Worm (Caenorhabditis elegans) whole organism, L4 larva: ENCODE data around the gene C02F12.8.

Experiments used
- F26F4.8 ChIP-seq: fragments of 200-800 bp; sonication (Bioruptor generic); conservative IDR thresholded peaks from 2 replicates; pipeline ENCODE4 v1.3.6; 2022; ENCODE audit warnings: missing genetic modification characterization, missing compliant biosample characterization
- ZK546.5 ChIP-seq, 2 experiments: sonication (generic microtip); optimal IDR thresholded peaks; 2 replicates each; lab custom pipeline; 2017; ENCODE audit warnings: missing biosample characterization in 2 of 2, missing genetic modification characterization in 2 of 2
- aha-1 ChIP-seq: fragments of 150-350 bp; peaks from one replicate; lab custom pipeline; 2014; ENCODE audit warnings: missing biosample characterization, missing genetic modification characterization
- ama-1 ChIP-seq: fragments of 150-350 bp; optimal IDR thresholded peaks from 2 replicates; lab custom pipeline; 2014; ENCODE audit warnings: inconsistent platforms, mixed read lengths
- ceh-44 ChIP-seq: fragments of 200-800 bp; sonication (Bioruptor generic); IDR thresholded peaks from 2 replicates; pipeline ENCODE4 v1.3.6; 2022; ENCODE audit warnings: missing genetic modification reagents, missing genetic modification characterization, missing compliant biosample characterization
- daf-19 ChIP-seq: fragments of 200-800 bp; sonication (Bioruptor generic); conservative IDR thresholded peaks from 2 replicates; pipeline ENCODE4 v1.3.6; 2022; ENCODE audit warnings: missing genetic modification characterization, missing compliant biosample characterization
- dmd-6 ChIP-seq: fragments of 200-800 bp; sonication (Bioruptor generic); IDR thresholded peaks from 2 replicates; pipeline ENCODE4 v1.3.6; 2022; ENCODE audit warnings: missing genetic modification reagents, missing genetic modification characterization, missing compliant biosample characterization
- dpl-1 ChIP-seq: fragments of 150-350 bp; optimal IDR thresholded peaks from 2 replicates; lab custom pipeline; 2014; ENCODE audit warnings: missing biosample characterization, missing genetic modification reagents, missing genetic modification characterization
- dve-1 ChIP-seq: sonication (generic microtip); optimal IDR thresholded peaks from 2 replicates; lab custom pipeline; 2017; ENCODE audit warnings: antibody characterized with exemption, mild to moderate bottlenecking, missing genetic modification characterization, missing compliant biosample characterization; ENCODE audit not compliant: insufficient read depth
- egl-27 ChIP-seq: sonication (generic microtip); optimal IDR thresholded peaks from 3 replicates; lab custom pipeline; 2017; ENCODE audit warnings: missing biosample characterization, missing genetic modification reagents, missing genetic modification characterization
- hif-1 ChIP-seq, 2 experiments: sonication (generic microtip); optimal IDR thresholded peaks; 2 replicates each; lab custom pipeline; 2016 to 2017; ENCODE audit warnings: missing compliant biosample characterization in 2 of 2, missing genetic modification characterization in 2 of 2, missing genetic modification reagents in 2 of 2, missing genotype in 2 of 2, mild to moderate bottlenecking in 1 of 2
- hlh-11 ChIP-seq: fragments of 200-800 bp; sonication (Bioruptor generic); optimal IDR thresholded peaks from 2 replicates; lab custom pipeline; 2018; ENCODE audit warnings: mild to moderate bottlenecking, missing genetic modification characterization, missing compliant biosample characterization
- hlh-30 ChIP-seq: sonication (generic microtip); optimal IDR thresholded peaks from 2 replicates; lab custom pipeline; 2017; ENCODE audit warnings: antibody characterized with exemption, mild to moderate bottlenecking, missing genetic modification characterization, missing compliant biosample characterization; ENCODE audit not compliant: insufficient read depth
- hmg-1.1 ChIP-seq: fragments of 200-800 bp; sonication (Bioruptor generic); IDR thresholded peaks from 2 replicates; pipeline ENCODE4 v1.3.6; 2022; ENCODE audit warnings: missing genetic modification reagents, missing genetic modification characterization, missing compliant biosample characterization
- lim-7 ChIP-seq: fragments of 200-800 bp; sonication (Bioruptor generic); IDR thresholded peaks from 2 replicates; pipeline ENCODE4 v1.3.6; 2022; ENCODE audit warnings: missing genetic modification characterization, missing compliant biosample characterization
- lin-38 ChIP-seq: fragments of 200-800 bp; sonication (Bioruptor generic); IDR thresholded peaks from 2 replicates; pipeline ENCODE4 v1.3.6; 2022; ENCODE audit warnings: missing genetic modification reagents, missing genetic modification characterization, missing compliant biosample characterization
- lsy-2 ChIP-seq, 2 experiments: fragments of 150-350 bp in 1 of 2; sonication (generic microtip) in 1 of 2; optimal IDR thresholded peaks; 2 replicates each; lab custom pipeline; 2014 to 2017; ENCODE audit warnings: missing biosample characterization in 2 of 2, missing genetic modification characterization in 2 of 2
- mdl-1 ChIP-seq, 2 experiments: fragments of 150-350 bp in 1 of 2; sonication (generic microtip) in 1 of 2; optimal IDR thresholded peaks; 2 replicates each; lab custom pipeline; 2014 to 2017; ENCODE audit warnings: missing biosample characterization in 2 of 2, missing genetic modification characterization in 2 of 2
- mep-1 ChIP-seq: fragments of 150-350 bp; sonication (generic microtip); optimal IDR thresholded peaks from 3 replicates; lab custom pipeline; 2014; ENCODE audit warnings: missing biosample characterization, missing genetic modification characterization
- mes-2 ChIP-seq: sonication (generic microtip); optimal IDR thresholded peaks from 2 replicates; lab custom pipeline; 2016; ENCODE audit warnings: missing genotype, mild to moderate bottlenecking, missing genetic modification characterization, missing compliant biosample characterization; ENCODE audit not compliant: poor library complexity, severe bottlenecking
- mxl-2 ChIP-seq: fragments of 200-800 bp; sonication (Bioruptor generic); conservative IDR thresholded peaks from 2 replicates; pipeline ENCODE4 v1.3.6; 2022; ENCODE audit warnings: missing genetic modification reagents, missing genetic modification characterization, missing compliant biosample characterization
- mxl-3 ChIP-seq: fragments of 200-800 bp; sonication (Bioruptor generic); optimal IDR thresholded peaks from 2 replicates; lab custom pipeline; 2018; ENCODE audit warnings: mild to moderate bottlenecking, missing genetic modification characterization, missing compliant biosample characterization
- nhr-11 ChIP-seq: fragments of 150-350 bp; optimal IDR thresholded peaks from 2 replicates; lab custom pipeline; 2014; ENCODE audit warnings: missing biosample characterization, missing genetic modification characterization
- nhr-25 ChIP-seq: sonication (generic microtip); optimal IDR thresholded peaks from 2 replicates; lab custom pipeline; 2017; ENCODE audit warnings: missing genetic modification characterization, mild to moderate bottlenecking, missing compliant biosample characterization, antibody characterized with exemption, moderate library complexity, borderline replicate concordance; ENCODE audit not compliant: insufficient read depth
- nhr-28 ChIP-seq: fragments of 150-350 bp; optimal IDR thresholded peaks from 2 replicates; lab custom pipeline; 2014; ENCODE audit warnings: missing biosample characterization, missing genetic modification characterization
- nhr-6 ChIP-seq: fragments of 150-350 bp; optimal IDR thresholded peaks from 2 replicates; lab custom pipeline; 2014; ENCODE audit warnings: missing biosample characterization, missing genetic modification characterization
- nhr-77 ChIP-seq: fragments of 150-350 bp; optimal IDR thresholded peaks from 2 replicates; lab custom pipeline; 2014; ENCODE audit warnings: missing biosample characterization, missing genetic modification characterization
- pha-4 ChIP-seq, 2 experiments: fragments of 150-350 bp in 1 of 2; fragments of 200-800 bp in 1 of 2; sonication (Bioruptor generic) in 1 of 2; IDR thresholded peaks in 1 of 2; optimal IDR thresholded peaks in 1 of 2; 2 replicates each; pipeline versions ENCODE4 v1.3.6 to Lab custom; 2014 to 2022; ENCODE audit warnings: missing genetic modification characterization in 2 of 2, missing genetic modification reagents in 2 of 2, missing biosample characterization in 1 of 2, missing compliant biosample characterization in 1 of 2
- pqm-1 ChIP-seq: sonication (generic microtip); optimal IDR thresholded peaks from 2 replicates; lab custom pipeline; 2017; ENCODE audit warnings: missing biosample characterization, missing genetic modification characterization
- rbr-2 ChIP-seq: sonication (generic microtip); optimal IDR thresholded peaks from 2 replicates; lab custom pipeline; 2016; ENCODE audit warnings: missing genotype, missing genetic modification characterization, missing compliant biosample characterization
- sdz-12 ChIP-seq: fragments of 200-800 bp; sonication (Bioruptor generic); optimal IDR thresholded peaks from 2 replicates; lab custom pipeline; 2018; ENCODE audit warnings: mild to moderate bottlenecking, missing genetic modification characterization, missing compliant biosample characterization
- set-16 ChIP-seq: fragments of 200-800 bp; sonication (Bioruptor generic); IDR thresholded peaks from 2 replicates; pipeline ENCODE4 v1.3.6; 2022; ENCODE audit warnings: missing genetic modification reagents, missing genetic modification characterization, missing compliant biosample characterization
- snpc-1.2 ChIP-seq: fragments of 200-800 bp; sonication (Bioruptor generic); IDR thresholded peaks from 2 replicates; pipeline ENCODE4 v1.3.6; 2022; ENCODE audit warnings: missing genetic modification reagents, missing genetic modification characterization, missing compliant biosample characterization
- spr-1 ChIP-seq: sonication (generic microtip); optimal IDR thresholded peaks from 2 replicates; lab custom pipeline; 2016; ENCODE audit warnings: mild to moderate bottlenecking, missing genetic modification characterization, missing compliant biosample characterization
- tra-1 ChIP-seq: fragments of 200-800 bp; sonication (Bioruptor generic); IDR thresholded peaks from 2 replicates; pipeline ENCODE4 v1.3.6; 2022; ENCODE audit warnings: missing genetic modification reagents, missing genetic modification characterization, missing compliant biosample characterization
- unc-130 ChIP-seq: sonication (generic microtip); optimal IDR thresholded peaks from 2 replicates; lab custom pipeline; 2016; ENCODE audit warnings: missing genetic modification reagents, missing genetic modification characterization, missing compliant biosample characterization
- unc-39 ChIP-seq: sonication (generic microtip); optimal IDR thresholded peaks from 2 replicates; lab custom pipeline; 2017; ENCODE audit warnings: missing biosample characterization, missing genetic modification characterization
- unc-62 ChIP-seq, 3 experiments: fragments of 150-350 bp in 1 of 3; sonication (generic microtip); optimal IDR thresholded peaks in 2 of 3; peaks in 1 of 3; 1 replicate in 1 of 3; 2 replicates in 2 of 3; lab custom pipeline; 2014 to 2017; ENCODE audit warnings: missing biosample characterization in 3 of 3, missing genetic modification characterization in 3 of 3, missing genetic modification reagents in 3 of 3, missing genotype in 1 of 3
- ztf-11 ChIP-seq: fragments of 150-350 bp; optimal IDR thresholded peaks from 2 replicates; lab custom pipeline; 2014; ENCODE audit warnings: missing biosample characterization, missing genetic modification characterization

C02F12.8 gene

ce11 chrX:3678507-3679175 lies 14.4 kb downstream of the C02F12.8 start, which contains the start of gene tag-52:
tag-52 (minus strand) TSS chrX:3678557.
- TF ChIP-seq ZK546.5 (tag; optimal IDR thresholded peaks at IDR 0.05; lab: Kevin White, UChicago) (no peak), mxl-3 (GFP tag; lab: Kevin White, UChicago) (peak; percentile 74), F26F4.8 (no peak), snpc-1.2 (GFP tag; lab: Robert Waterston, UW) (no peak), lim-7 (GFP tag; lab: Robert Waterston, UW) (no peak), unc-62 (GFP tag; optimal IDR thresholded peaks at IDR 0.05 in 1 of 2; lab: Kevin White, UChicago) (peak in 1 of 2 experiments; percentile 82), unc-62 (tag; optimal IDR thresholded peaks at IDR 0.05; lab: Kevin White, UChicago) (no peak), nhr-11 (peak; percentile 13), sdz-12 (no peak), nhr-6 (tag; lab: Kevin White, UChicago) (peak; percentile 32), hlh-30 (tag; lab: Kevin White, UChicago) (peak; percentile 81), dmd-6 (GFP tag; lab: Robert Waterston, UW) (peak; percentile 47; the same call in 1 of the 2 replicates), dpl-1 (peak; percentile 35), ama-1 (lab: Kevin White, UChicago) (no peak), unc-130 (GFP tag; lab: Kevin White, UChicago) (no peak), mep-1 (tag; lab: Kevin White, UChicago) (peak; percentile 60), hlh-11 (tag; lab: Kevin White, UChicago) (peak; percentile 83), tra-1 (GFP tag; lab: Robert Waterston, UW) (no peak), lin-38 (GFP tag; lab: Robert Waterston, UW) (peak; percentile 64), mdl-1 (tag; optimal IDR thresholded peaks at IDR 0.05; lab: Kevin White, UChicago) (peak in 1 of 2 experiments; percentile 32), ceh-44 (no peak), pqm-1 (tag; lab: Kevin White, UChicago) (peak; percentile 9), rbr-2 (tag; lab: Kevin White, UChicago) (peak; percentile 16), nhr-77 (tag; lab: Kevin White, UChicago) (peak; percentile 35), unc-39 (tag; lab: Kevin White, UChicago) (no peak), mes-2 (tag; lab: Kevin White, UChicago) (no peak), dve-1 (tag; lab: Kevin White, UChicago) (peak; percentile 51), lsy-2 (tag; optimal IDR thresholded peaks at IDR 0.05; lab: Kevin White, UChicago) (peak in 1 of 2 experiments; percentile 48), mxl-2 (no peak), daf-19 (GFP tag; lab: Robert Waterston, UW) (no peak), set-16 (peak; percentile 27; the same call in 1 of the 2 replicates), nhr-28 (tag; lab: Kevin White, UChicago) (peak; percentile 84), ztf-11 (tag; lab: Kevin White, UChicago) (no peak), hmg-1.1 (GFP tag; lab: Robert Waterston, UW) (peak; percentile 57; the same call in 1 of the 2 replicates), nhr-25 (tag; lab: Kevin White, UChicago) (no peak), pha-4 (GFP tag; IDR thresholded peaks at IDR 0.05; lab: Robert Waterston, UW) (no peak), pha-4 (tag; optimal IDR thresholded peaks at IDR 0.05; lab: Kevin White, UChicago) (no peak), hif-1 (tag; optimal IDR thresholded peaks at IDR 0.05; lab: Kevin White, UChicago) (peak in 1 of 2 experiments; percentile 32)

ce11 chrX:3673584-3674108 lies 19.4 kb downstream of the C02F12.8 start, which contains the start of gene ceh-63:
ceh-63 (minus strand) TSS chrX:3674058.
- TF ChIP-seq aha-1 (peak; percentile 65), spr-1 (tag; lab: Kevin White, UChicago) (no peak), egl-27 (tag; lab: Kevin White, UChicago) (no peak)
